Fruit fly (Drosophila melanogaster) whole organism, prepupa: ENCODE measurements around the gene CCT1.

Source experiments
- CG10631 ChIP-seq: fragments of 200-800 bp; sonication (Bioruptor generic); optimal IDR thresholded peaks from 2 replicates; lab custom pipeline; 2016; ENCODE audit warnings: missing biosample characterization, missing genetic modification characterization
- CG11294 ChIP-seq: fragments of 200-800 bp; sonication (Bioruptor generic); IDR thresholded peaks from 2 replicates; pipeline ENCODE4 v1.3.6; 2022; ENCODE audit warnings: missing biosample characterization, missing genetic modification characterization
- CG11762 ChIP-seq: fragments of 200-800 bp; sonication (Bioruptor generic); optimal IDR thresholded peaks from 3 replicates; lab custom pipeline; 2016; ENCODE audit warnings: missing biosample characterization, missing genetic modification characterization; ENCODE audit not compliant: insufficient read depth
- CG11902 ChIP-seq: fragments of 200-800 bp; sonication (Bioruptor generic); optimal IDR thresholded peaks from 3 replicates; lab custom pipeline; 2016; ENCODE audit warnings: missing biosample characterization, missing genetic modification characterization
- CG15336 ChIP-seq: fragments of 200-800 bp; sonication (Bioruptor generic); IDR thresholded peaks from 2 replicates; pipeline ENCODE4 v1.3.6; 2022; ENCODE audit warnings: missing biosample characterization, missing genetic modification characterization
- CG3032 ChIP-seq: fragments of 200-800 bp; optimal IDR thresholded peaks from 2 replicates; lab custom pipeline; 2019; ENCODE audit warnings: missing biosample characterization, mild to moderate bottlenecking, missing genetic modification characterization, moderate library complexity
- CG32006 ChIP-seq: fragments of 200-800 bp; sonication (Bioruptor generic); optimal IDR thresholded peaks from 3 replicates; lab custom pipeline; 2017; ENCODE audit warnings: missing biosample characterization, mild to moderate bottlenecking, missing genetic modification characterization
- CG3919 ChIP-seq: fragments of 200-800 bp; sonication (Bioruptor generic); optimal IDR thresholded peaks from 3 replicates; lab custom pipeline; 2016; ENCODE audit warnings: missing biosample characterization, missing genetic modification characterization
- CG6163 ChIP-seq: fragments of 200-800 bp; sonication (Bioruptor generic); IDR thresholded peaks from 3 replicates; pipeline ENCODE4 v1.3.6; 2022; ENCODE audit warnings: missing biosample characterization, missing genetic modification characterization
- CG6792 ChIP-seq: fragments of 200-800 bp; sonication (Bioruptor generic); optimal IDR thresholded peaks from 3 replicates; lab custom pipeline; 2016; ENCODE audit warnings: missing biosample characterization, missing genetic modification characterization
- CG6854 ChIP-seq: fragments of 200-800 bp; sonication (Bioruptor generic); optimal IDR thresholded peaks from 2 replicates; lab custom pipeline; 2017; ENCODE audit warnings: missing biosample characterization, mild to moderate bottlenecking, missing genetic modification characterization
- CG8119 ChIP-seq: fragments of 200-800 bp; sonication (Bioruptor generic); IDR thresholded peaks from 3 replicates; pipeline ENCODE4 v1.3.6; 2022; ENCODE audit warnings: missing biosample characterization, missing genetic modification characterization
- CG8319 ChIP-seq: fragments of 200-800 bp; sonication (Bioruptor generic); optimal IDR thresholded peaks from 3 replicates; lab custom pipeline; 2016; ENCODE audit warnings: missing biosample characterization, missing genetic modification characterization
- CG8632 ChIP-seq: fragments of 200-800 bp; sonication (Bioruptor generic); optimal IDR thresholded peaks from 3 replicates; lab custom pipeline; 2016; ENCODE audit warnings: missing biosample characterization, missing genetic modification characterization
- Eip75B ChIP-seq: fragments of 200-800 bp; sonication (Bioruptor generic); optimal IDR thresholded peaks from 3 replicates; lab custom pipeline; 2016; ENCODE audit warnings: missing biosample characterization, missing genetic modification characterization
- Eip78C ChIP-seq: fragments of 200-800 bp; sonication (Bioruptor generic); peaks from one replicate; lab custom pipeline; 2016; ENCODE audit warnings: missing biosample characterization, missing genetic modification characterization
- Ets21C ChIP-seq: fragments of 200-800 bp; sonication (Bioruptor generic); optimal IDR thresholded peaks from 3 replicates; lab custom pipeline; 2016; ENCODE audit warnings: missing biosample characterization, missing genetic modification characterization
- Hr38 ChIP-seq: sonication (Bioruptor generic); optimal IDR thresholded peaks from 2 replicates; lab custom pipeline; 2016; ENCODE audit warnings: missing biosample characterization, missing genetic modification characterization
- Hr39 ChIP-seq: fragments of 200-800 bp; sonication (Bioruptor generic); optimal IDR thresholded peaks from 2 replicates; lab custom pipeline; 2016; ENCODE audit warnings: missing biosample characterization, missing genetic modification characterization
- Hr4 ChIP-seq: fragments of 200-800 bp; sonication (Bioruptor generic); optimal IDR thresholded peaks from 3 replicates; lab custom pipeline; 2016; ENCODE audit warnings: missing biosample characterization, missing genetic modification characterization
- Lpt ChIP-seq: fragments of 200-800 bp; sonication (Bioruptor generic); optimal IDR thresholded peaks from 3 replicates; lab custom pipeline; 2016; ENCODE audit warnings: missing biosample characterization, missing genetic modification characterization
- Met ChIP-seq: fragments of 200-800 bp; sonication (Bioruptor generic); optimal IDR thresholded peaks from 3 replicates; lab custom pipeline; 2016; ENCODE audit warnings: missing biosample characterization, missing genetic modification characterization
- Smox ChIP-seq: fragments of 200-800 bp; sonication (Bioruptor generic); optimal IDR thresholded peaks from 3 replicates; lab custom pipeline; 2016; ENCODE audit warnings: missing biosample characterization, missing genetic modification characterization
- Sox102F ChIP-seq: fragments of 200-800 bp; sonication (Bioruptor generic); optimal IDR thresholded peaks from 2 replicates; lab custom pipeline; 2016; ENCODE audit warnings: missing biosample characterization, mild to moderate bottlenecking, missing genetic modification characterization
- Sox14 ChIP-seq: fragments of 200-800 bp; sonication (Bioruptor generic); optimal IDR thresholded peaks from 3 replicates; lab custom pipeline; 2016; ENCODE audit warnings: missing biosample characterization, missing genetic modification characterization
- Sox15 ChIP-seq: fragments of 200-800 bp; sonication (Bioruptor generic); optimal IDR thresholded peaks from 3 replicates; lab custom pipeline; 2016; ENCODE audit warnings: missing biosample characterization, missing genetic modification characterization
- achi ChIP-seq: fragments of 200-800 bp; sonication (Bioruptor generic); optimal IDR thresholded peaks from 3 replicates; lab custom pipeline; 2016; ENCODE audit warnings: missing biosample characterization, missing genetic modification characterization
- dsx ChIP-seq: fragments of 200-800 bp; optimal IDR thresholded peaks from 3 replicates; lab custom pipeline; 2019; ENCODE audit warnings: missing biosample characterization, mild to moderate bottlenecking, missing genetic modification characterization, moderate library complexity; ENCODE audit not compliant: poor library complexity, severe bottlenecking
- eg ChIP-seq: fragments of 200-800 bp; sonication (Bioruptor generic); IDR thresholded peaks from 3 replicates; pipeline ENCODE4 v1.3.6; 2022; ENCODE audit warnings: missing biosample characterization, missing genetic modification characterization
- esn ChIP-seq: fragments of 200-800 bp; sonication (Bioruptor generic); optimal IDR thresholded peaks from 2 replicates; lab custom pipeline; 2016; ENCODE audit warnings: missing biosample characterization, mild to moderate bottlenecking, missing genetic modification characterization, moderate library complexity
- fd85E ChIP-seq: fragments of 200-800 bp; sonication (Bioruptor generic); optimal IDR thresholded peaks from 3 replicates; lab custom pipeline; 2016; ENCODE audit warnings: missing biosample characterization, missing genetic modification characterization
- fkh ChIP-seq: fragments of 200-800 bp; sonication (Bioruptor generic); optimal IDR thresholded peaks from 3 replicates; lab custom pipeline; 2017; ENCODE audit warnings: missing biosample characterization, mild to moderate bottlenecking, missing genetic modification characterization, moderate library complexity
- lz ChIP-seq: fragments of 200-800 bp; sonication (Bioruptor generic); optimal IDR thresholded peaks from 3 replicates; lab custom pipeline; 2016; ENCODE audit warnings: missing biosample characterization, missing genetic modification characterization
- net ChIP-seq: fragments of 200-800 bp; sonication (Bioruptor generic); optimal IDR thresholded peaks from 3 replicates; lab custom pipeline; 2016; ENCODE audit warnings: missing biosample characterization, missing genetic modification characterization
- pdm3 ChIP-seq: fragments of 200-800 bp; sonication (Bioruptor generic); optimal IDR thresholded peaks from 3 replicates; lab custom pipeline; 2016; ENCODE audit warnings: missing biosample characterization, missing genetic modification characterization
- salr ChIP-seq, 2 experiments: fragments of 200-800 bp; sonication (Bioruptor generic); optimal IDR thresholded peaks; 3 replicates each; lab custom pipeline; 2016 to 2018; ENCODE audit warnings: missing biosample characterization in 2 of 2, missing genetic modification characterization in 2 of 2, mild to moderate bottlenecking in 1 of 2
- spab ChIP-seq: fragments of 200-800 bp; sonication (Bioruptor generic); optimal IDR thresholded peaks from 2 replicates; lab custom pipeline; 2017; ENCODE audit warnings: missing biosample characterization, mild to moderate bottlenecking, missing genetic modification characterization, missing genetic modification reagents
- svp ChIP-seq: fragments of 200-800 bp; sonication (Bioruptor generic); peaks from one replicate; lab custom pipeline; 2016; ENCODE audit warnings: missing biosample characterization, missing genetic modification characterization
- vri ChIP-seq: fragments of 200-800 bp; sonication (Bioruptor generic); optimal IDR thresholded peaks from 3 replicates; lab custom pipeline; 2016; ENCODE audit warnings: missing biosample characterization, mild to moderate bottlenecking, missing genetic modification characterization

CCT1 gene

dm6 chr3R:22520481-22520880, 29.2 kb upstream of the CCT1 start:
- no peak for TF ChIP-seq CG11762 (GFP tag; lab: Kevin White, UChicago)
- no peak for TF ChIP-seq CG10631 (GFP tag; lab: Kevin White, UChicago)
- no peak for TF ChIP-seq dsx (GFP tag; lab: Kevin White, UChicago)
- no peak for TF ChIP-seq Sox14 (GFP tag; lab: Kevin White, UChicago)
- TF ChIP-seq Hr39 (GFP tag; lab: Kevin White, UChicago) = no peak
- no peak for TF ChIP-seq fd85E
- TF ChIP-seq Met (GFP tag; lab: Kevin White, UChicago) = no peak
- TF ChIP-seq esn = no peak

DNA sequence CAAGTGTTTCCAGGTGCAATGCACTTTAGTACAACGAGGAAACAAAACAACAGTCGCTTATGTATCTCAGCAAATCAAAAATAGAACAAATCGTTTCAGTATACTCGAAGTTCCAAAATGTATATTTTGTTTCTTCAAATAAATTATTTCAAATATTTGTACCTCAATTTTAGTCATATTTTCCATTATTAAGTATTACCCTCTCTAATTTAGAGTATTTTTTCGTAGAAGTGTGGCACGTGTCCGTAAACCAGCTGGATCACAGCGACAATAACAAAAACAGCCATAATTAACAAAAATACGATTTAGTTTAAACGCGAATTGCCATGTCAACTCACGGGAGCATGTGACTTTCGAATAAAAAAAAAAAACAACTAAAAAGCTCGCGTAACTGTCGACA, 27.5 kb upstream of the CCT1 start:
- TF ChIP-seq CG3032 (tag; lab: Kevin White, UChicago) (no peak), lz (no peak), Sox14 (GFP tag; lab: Kevin White, UChicago) (no peak), salr (GFP tag; optimal IDR thresholded peaks at IDR 0.05; lab: Kevin White, UChicago) (no peak), Smox (GFP tag; lab: Kevin White, UChicago) (no peak), CG6163 (no peak), CG8319 (GFP tag; lab: Kevin White, UChicago) (no peak), Lpt (GFP tag; lab: Kevin White, UChicago) (no peak), pdm3 (no peak), CG32006 (no peak), Met (GFP tag; lab: Kevin White, UChicago) (no peak), CG8119 (GFP tag; lab: Robert Waterston, UW) (no peak), CG8632 (GFP tag; lab: Kevin White, UChicago) (no peak)

DNA sequence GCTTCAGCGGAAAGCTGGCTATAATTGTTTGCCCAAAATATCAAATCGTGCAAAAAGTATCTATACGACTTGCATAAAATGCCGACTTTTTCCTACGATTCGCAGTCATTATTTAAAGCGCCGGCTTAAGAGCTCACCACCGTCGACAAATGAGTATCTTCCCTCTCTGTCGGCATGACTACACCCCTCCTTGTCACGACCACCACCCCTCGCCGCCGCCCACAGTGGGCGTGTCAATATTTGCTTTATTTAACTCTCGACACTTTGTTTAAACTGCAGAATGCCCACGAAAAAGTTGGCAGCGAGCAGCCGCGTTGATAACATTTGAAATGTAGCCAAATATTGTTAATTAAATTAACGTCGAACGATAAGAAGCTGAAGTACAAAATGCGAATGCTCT, 27.0 kb upstream of the CCT1 start:
- TF ChIP-seq net (GFP tag; lab: Kevin White, UChicago) = no peak
- peak; percentile 15 for TF ChIP-seq CG6854 (GFP tag; lab: Kevin White, UChicago)
- TF ChIP-seq Ets21C (GFP tag; lab: Kevin White, UChicago) = no peak
- TF ChIP-seq CG32006 = no peak
- peak; percentile 58 for TF ChIP-seq vri (GFP tag; lab: Kevin White, UChicago)
- TF ChIP-seq spab (GFP tag; lab: Kevin White, UChicago) = no peak
- TF ChIP-seq fkh = peak; percentile 95
- TF ChIP-seq esn = no peak
- no peak for TF ChIP-seq fd85E
- peak; percentile 15 for TF ChIP-seq Sox102F
- no peak for TF ChIP-seq Hr38
- no peak for TF ChIP-seq CG3032 (tag; lab: Kevin White, UChicago)

DNA sequence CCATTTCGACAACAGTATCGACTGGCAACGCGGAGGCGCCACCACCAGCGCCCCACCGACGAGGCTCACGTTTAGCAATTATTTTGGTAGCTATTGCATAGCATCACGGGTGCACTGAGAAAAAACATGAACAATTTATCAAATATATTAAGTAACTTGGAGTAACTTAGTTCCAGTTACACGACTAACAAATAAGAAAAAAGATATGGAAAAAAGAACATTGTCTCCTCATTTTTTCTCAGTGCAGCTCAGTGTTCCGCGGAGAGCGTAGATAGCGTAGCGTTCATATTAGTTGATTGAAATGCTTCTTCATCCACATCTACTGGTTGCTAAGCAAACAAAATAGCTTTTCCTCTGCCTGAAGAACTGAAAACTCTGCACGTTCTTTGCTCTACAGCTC, 24.1 kb upstream of the CCT1 start:
- TF ChIP-seq svp (peak; percentile 48), CG3032 (tag; lab: Kevin White, UChicago) (no peak), CG6163 (peak; percentile 32; the same call in 2 of the 3 replicates), CG3919 (GFP tag; lab: Kevin White, UChicago) (peak; percentile 1), spab (GFP tag; lab: Kevin White, UChicago) (no peak), CG10631 (GFP tag; lab: Kevin White, UChicago) (no peak), CG11294 (GFP tag; lab: Robert Waterston, UW) (no peak), achi (GFP tag; lab: Kevin White, UChicago) (no peak), Eip78C (GFP tag; lab: Kevin White, UChicago) (peak; percentile 60), CG32006 (peak; percentile 17)

- TF ChIP-seq fd85E = no peak
- peak; percentile 15 for TF ChIP-seq svp
- TF ChIP-seq CG6792 = no peak
Observed at dm6 chr3R:22503630-22504029, 12.4 kb upstream of the CCT1 start.

- TF ChIP-seq CG6854 (GFP tag; lab: Kevin White, UChicago) (no peak), Hr4 (GFP tag; lab: Kevin White, UChicago) (no peak), Sox15 (GFP tag; lab: Kevin White, UChicago) (no peak), CG15336 (GFP tag; lab: Robert Waterston, UW) (no peak), lz (no peak), CG8319 (GFP tag; lab: Kevin White, UChicago) (no peak), Eip75B (no peak), eg (no peak), CG11902 (GFP tag; lab: Kevin White, UChicago) (no peak)
Observed at dm6 chr3R:22497025-22497424, 5.8 kb upstream of the CCT1 start, which contains the start of gene Octbeta1R. TSS of gene Octbeta1R (plus strand) at chr3R:22497215.
